Worm (Caenorhabditis elegans): ENCODE data around the gene srh-22.

srh-22 gene

DNA sequence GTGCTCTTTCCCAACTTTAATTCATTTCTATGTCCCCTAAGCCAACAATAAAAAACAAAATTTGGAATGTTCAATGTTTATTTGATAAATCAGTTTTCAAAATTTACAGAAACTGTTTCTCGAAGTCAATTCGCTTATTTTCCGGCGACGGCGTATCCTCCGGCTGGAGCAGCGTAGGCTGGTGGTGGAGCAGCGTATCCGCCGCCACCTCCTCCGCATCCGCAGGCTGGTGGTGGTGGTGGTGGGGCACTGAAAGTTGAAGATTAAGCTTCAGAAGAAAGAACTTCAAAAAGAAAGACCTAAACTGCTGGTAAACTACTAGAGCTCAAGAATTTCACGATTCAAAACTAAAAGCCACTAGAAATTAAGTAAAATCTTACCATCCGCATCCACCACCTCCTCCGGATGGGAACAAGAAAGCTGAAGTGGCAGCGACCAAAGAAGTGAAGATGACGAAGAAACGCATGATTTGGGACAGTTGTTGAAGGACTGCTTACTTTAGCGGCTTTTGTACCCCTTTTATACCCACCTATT, 4.0 kb upstream of the srh-22 start, which contains the start of gene C02E7.7:
Gene C02E7.7, minus strand, starts transcription at position 484 of the 534 bp plus-strand sequence.
- no peak for TF ChIP-seq T22C8.4 (GFP tag; IDR thresholded peaks at IDR 0.05)
- no peak for TF ChIP-seq med-1 (GFP tag; optimal IDR thresholded peaks at IDR 0.05; ENCODE audit: insufficient read depth)
- no peak for TF ChIP-seq flt-1 (GFP tag; IDR thresholded peaks at IDR 0.05)
- TF ChIP-seq cog-1 (tag; optimal IDR thresholded peaks at IDR 0.05), result no peak
- TF ChIP-seq klf-2 (GFP tag; conservative IDR thresholded peaks at IDR 0.05), result no peak; the same call in 1 of the 2 replicates
- no peak for TF ChIP-seq ztf-23 (GFP tag; IDR thresholded peaks at IDR 0.05)

DNA sequence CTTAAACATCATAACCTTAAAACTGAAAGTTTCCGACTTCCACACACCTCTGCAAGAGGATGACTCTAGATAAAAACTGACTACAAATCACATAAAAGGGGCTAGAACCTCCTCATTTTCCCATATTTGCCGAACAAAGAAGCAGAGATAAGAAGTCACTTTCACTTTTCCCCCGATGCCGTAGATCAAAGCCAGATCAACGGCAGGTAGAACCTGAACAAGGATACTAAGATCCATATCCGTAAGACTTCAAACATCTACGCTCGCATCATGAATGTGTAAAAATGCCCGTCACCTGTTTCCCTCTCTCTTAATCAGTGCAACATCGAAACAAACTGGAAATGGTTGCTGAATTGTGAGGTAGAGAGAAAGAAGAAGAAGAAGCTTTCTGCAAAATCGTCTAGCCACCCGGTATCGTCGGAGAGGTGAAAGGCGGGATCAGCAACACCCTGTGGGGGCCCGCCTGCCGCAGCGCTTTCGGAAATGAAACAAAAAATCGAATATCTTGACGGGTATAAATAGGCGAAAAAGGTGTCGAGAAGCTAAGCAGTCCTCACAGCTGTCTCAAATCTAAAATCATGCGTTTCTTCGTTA, 3.4 kb upstream of the srh-22 start, which contains the start of gene C02E7.6:
Gene C02E7.6, plus strand, starts transcription at position 544 of the 594 bp plus-strand sequence.
- TF ChIP-seq klf-2 (GFP tag; conservative IDR thresholded peaks at IDR 0.05) (no peak; the same call in 1 of the 2 replicates), med-1 (GFP tag; optimal IDR thresholded peaks at IDR 0.05; ENCODE audit: insufficient read depth) (no peak), ztf-29 (GFP tag; IDR thresholded peaks at IDR 0.05) (no peak), ref-1 (GFP tag; conservative IDR thresholded peaks at IDR 0.05) (no peak), ztf-23 (GFP tag; IDR thresholded peaks at IDR 0.05) (no peak), cog-1 (tag; optimal IDR thresholded peaks at IDR 0.05) (no peak), flt-1 (GFP tag; IDR thresholded peaks at IDR 0.05) (no peak), T22C8.4 (GFP tag; IDR thresholded peaks at IDR 0.05) (no peak), tab-1 (GFP tag; IDR thresholded peaks at IDR 0.05) (no peak)

- TF ChIP-seq cog-1 (tag; optimal IDR thresholded peaks at IDR 0.05), result no peak
- TF ChIP-seq ztf-23 (GFP tag; IDR thresholded peaks at IDR 0.05), result no peak
- TF ChIP-seq tab-1 (GFP tag; IDR thresholded peaks at IDR 0.05), result no peak
- no peak for TF ChIP-seq T22C8.4 (GFP tag; IDR thresholded peaks at IDR 0.05)
- no peak for TF ChIP-seq flt-1 (GFP tag; IDR thresholded peaks at IDR 0.05)
- no peak for TF ChIP-seq ztf-29 (GFP tag; IDR thresholded peaks at IDR 0.05)
- no peak for TF ChIP-seq med-1 (GFP tag; optimal IDR thresholded peaks at IDR 0.05; ENCODE audit: insufficient read depth)
- TF ChIP-seq klf-2 (GFP tag; conservative IDR thresholded peaks at IDR 0.05), result no peak
- no peak for TF ChIP-seq ref-1 (GFP tag; conservative IDR thresholded peaks at IDR 0.05)
Observed at ce11 chrV:4920690-4921152, 1.4 kb upstream of the srh-22 start, which contains the start of the genes C02E7.8 and srh-23. Gene C02E7.8, minus strand, starts transcription at chrV:4920790. Gene srh-23, plus strand, starts transcription at chrV:4921102.

DNA sequence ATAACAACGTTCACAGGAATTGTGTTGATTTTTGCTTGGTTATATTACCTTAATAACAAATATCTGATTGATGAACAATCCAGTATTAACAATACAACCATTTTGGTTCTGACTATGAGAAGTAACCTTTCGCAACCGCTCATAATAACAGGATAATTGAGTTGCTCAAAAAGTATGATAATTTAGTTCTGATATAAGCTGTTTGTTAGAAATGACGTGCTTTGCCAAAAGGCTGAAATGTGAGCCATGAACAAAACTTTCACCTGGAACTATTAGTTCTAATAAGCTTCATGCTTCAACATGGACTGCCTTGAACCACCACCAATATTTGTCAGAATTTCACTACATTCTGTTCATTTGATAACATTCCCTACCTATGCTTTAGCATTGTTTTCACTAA, 2.5 kb downstream of the srh-22 start, which contains the start of gene srh-20:
Gene srh-20, plus strand, starts transcription at position 301 of the 400 bp plus-strand sequence.
- TF ChIP-seq tab-1 (GFP tag; IDR thresholded peaks at IDR 0.05) (no peak), ztf-23 (GFP tag; IDR thresholded peaks at IDR 0.05) (no peak), flt-1 (GFP tag; IDR thresholded peaks at IDR 0.05) (no peak), klf-2 (GFP tag; conservative IDR thresholded peaks at IDR 0.05) (no peak), cog-1 (tag; optimal IDR thresholded peaks at IDR 0.05) (no peak), ref-1 (GFP tag; conservative IDR thresholded peaks at IDR 0.05) (no peak), ztf-29 (GFP tag; IDR thresholded peaks at IDR 0.05) (no peak), med-1 (GFP tag; optimal IDR thresholded peaks at IDR 0.05; ENCODE audit: insufficient read depth) (no peak), T22C8.4 (GFP tag; IDR thresholded peaks at IDR 0.05) (no peak)

ce11 chrV:4926371-4926770, 4.2 kb downstream of the srh-22 start, which contains the start of gene srh-21:
Gene srh-21, plus strand, starts transcription at chrV:4926671.
- TF ChIP-seq ztf-29 (GFP tag; IDR thresholded peaks at IDR 0.05) (no peak), ztf-23 (GFP tag; IDR thresholded peaks at IDR 0.05) (no peak), cog-1 (tag; optimal IDR thresholded peaks at IDR 0.05) (no peak), ref-1 (GFP tag; conservative IDR thresholded peaks at IDR 0.05) (no peak), med-1 (GFP tag; optimal IDR thresholded peaks at IDR 0.05; ENCODE audit: insufficient read depth) (no peak), flt-1 (GFP tag; IDR thresholded peaks at IDR 0.05) (no peak), tab-1 (GFP tag; IDR thresholded peaks at IDR 0.05) (no peak), T22C8.4 (GFP tag; IDR thresholded peaks at IDR 0.05) (no peak), klf-2 (GFP tag; conservative IDR thresholded peaks at IDR 0.05) (no peak)

- TF ChIP-seq tab-1 (GFP tag; IDR thresholded peaks at IDR 0.05) (no peak), cog-1 (tag; optimal IDR thresholded peaks at IDR 0.05) (no peak), ref-1 (GFP tag; conservative IDR thresholded peaks at IDR 0.05) (no peak), ztf-23 (GFP tag; IDR thresholded peaks at IDR 0.05) (no peak), med-1 (GFP tag; optimal IDR thresholded peaks at IDR 0.05; ENCODE audit: insufficient read depth) (no peak), ztf-29 (GFP tag; IDR thresholded peaks at IDR 0.05) (no peak), klf-2 (GFP tag; conservative IDR thresholded peaks at IDR 0.05) (no peak), flt-1 (GFP tag; IDR thresholded peaks at IDR 0.05) (no peak), T22C8.4 (GFP tag; IDR thresholded peaks at IDR 0.05) (no peak)
Observed at ce11 chrV:4929842-4930241, 7.7 kb downstream of the srh-22 start, which contains the start of gene str-205. Gene str-205, minus strand, starts transcription at chrV:4929942.

DNA sequence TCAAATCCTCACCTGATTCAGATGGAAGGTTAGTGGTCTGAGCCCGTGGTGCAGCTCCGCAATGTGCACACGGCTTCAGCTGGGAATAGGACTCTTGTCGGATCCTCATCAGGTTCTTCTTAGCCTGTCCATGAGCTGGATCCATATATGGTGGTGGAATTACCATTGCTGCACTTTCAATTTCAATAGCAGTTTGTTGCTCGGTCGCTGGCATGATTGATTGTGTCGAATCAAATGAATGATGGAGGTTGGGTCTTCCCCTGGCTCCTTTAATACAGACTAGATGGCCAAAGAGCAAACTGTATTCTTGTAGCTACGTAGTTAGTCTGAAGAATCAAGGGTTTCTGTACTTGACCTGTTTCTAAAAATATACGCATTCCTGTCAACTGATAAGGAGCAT, 10.7 kb downstream of the srh-22 start, which contains the start of gene C02E7.10:
Gene C02E7.10, minus strand, starts transcription at position 232 of the 400 bp plus-strand sequence.
- no peak for TF ChIP-seq ref-1 (GFP tag; conservative IDR thresholded peaks at IDR 0.05)
- TF ChIP-seq klf-2 (GFP tag; conservative IDR thresholded peaks at IDR 0.05), result no peak

ce11 chrV:4933268-4933667, 11.1 kb downstream of the srh-22 start:
- TF ChIP-seq cog-1 (tag; optimal IDR thresholded peaks at IDR 0.05), result no peak
- TF ChIP-seq tab-1 (GFP tag; IDR thresholded peaks at IDR 0.05), result no peak
- no peak for TF ChIP-seq ztf-23 (GFP tag; IDR thresholded peaks at IDR 0.05)
- no peak for TF ChIP-seq ztf-29 (GFP tag; IDR thresholded peaks at IDR 0.05)
- TF ChIP-seq klf-2 (GFP tag; conservative IDR thresholded peaks at IDR 0.05), result no peak
- TF ChIP-seq flt-1 (GFP tag; IDR thresholded peaks at IDR 0.05), result no peak
- TF ChIP-seq T22C8.4 (GFP tag; IDR thresholded peaks at IDR 0.05), result no peak
- TF ChIP-seq med-1 (GFP tag; optimal IDR thresholded peaks at IDR 0.05; ENCODE audit: insufficient read depth), result no peak
- TF ChIP-seq ref-1 (GFP tag; conservative IDR thresholded peaks at IDR 0.05), result no peak

DNA sequence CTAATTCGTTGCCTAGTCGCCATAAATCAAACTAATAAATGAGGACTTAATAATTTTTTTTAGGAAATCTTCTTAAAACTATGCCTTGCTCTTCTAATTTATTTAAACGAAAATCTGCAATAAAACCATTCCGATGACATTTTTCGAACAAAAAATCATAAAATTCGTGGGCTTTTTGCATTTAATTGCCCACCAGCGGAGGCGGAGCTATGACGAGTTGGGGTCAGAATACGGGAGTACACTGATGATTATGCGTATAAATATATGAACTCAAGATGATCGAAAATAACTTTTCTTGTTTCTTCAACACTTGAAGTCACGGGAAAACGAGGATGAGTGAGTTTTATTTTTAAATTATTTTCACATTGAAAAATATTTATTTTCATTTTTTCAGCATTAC, 12.3 kb downstream of the srh-22 start, which contains the start of gene catp-2:
Gene catp-2, plus strand, starts transcription at position 301 of the 400 bp plus-strand sequence.
- TF ChIP-seq med-1 (GFP tag; optimal IDR thresholded peaks at IDR 0.05; ENCODE audit: insufficient read depth) (no peak), ztf-23 (GFP tag; IDR thresholded peaks at IDR 0.05) (no peak), klf-2 (GFP tag; conservative IDR thresholded peaks at IDR 0.05) (no peak), flt-1 (GFP tag; IDR thresholded peaks at IDR 0.05) (no peak), ztf-29 (GFP tag; IDR thresholded peaks at IDR 0.05) (no peak), tab-1 (GFP tag; IDR thresholded peaks at IDR 0.05) (no peak)
